Fruit fly (Drosophila melanogaster): ENCODE data around the gene niki.

dm6 chr3R:24828234-24828633 lies 2.8 kb upstream of the niki start, which contains the start of gene RabX4:
- TF ChIP-seq CG8478 (optimal IDR thresholded peaks at IDR 0.05), result no peak
- TF ChIP-seq CTCF (optimal IDR thresholded peaks at IDR 0.05), result no peak
